Worm (Caenorhabditis elegans): Measurements from ENCODE around the gene ymel-1.

ymel-1 gene

DNA sequence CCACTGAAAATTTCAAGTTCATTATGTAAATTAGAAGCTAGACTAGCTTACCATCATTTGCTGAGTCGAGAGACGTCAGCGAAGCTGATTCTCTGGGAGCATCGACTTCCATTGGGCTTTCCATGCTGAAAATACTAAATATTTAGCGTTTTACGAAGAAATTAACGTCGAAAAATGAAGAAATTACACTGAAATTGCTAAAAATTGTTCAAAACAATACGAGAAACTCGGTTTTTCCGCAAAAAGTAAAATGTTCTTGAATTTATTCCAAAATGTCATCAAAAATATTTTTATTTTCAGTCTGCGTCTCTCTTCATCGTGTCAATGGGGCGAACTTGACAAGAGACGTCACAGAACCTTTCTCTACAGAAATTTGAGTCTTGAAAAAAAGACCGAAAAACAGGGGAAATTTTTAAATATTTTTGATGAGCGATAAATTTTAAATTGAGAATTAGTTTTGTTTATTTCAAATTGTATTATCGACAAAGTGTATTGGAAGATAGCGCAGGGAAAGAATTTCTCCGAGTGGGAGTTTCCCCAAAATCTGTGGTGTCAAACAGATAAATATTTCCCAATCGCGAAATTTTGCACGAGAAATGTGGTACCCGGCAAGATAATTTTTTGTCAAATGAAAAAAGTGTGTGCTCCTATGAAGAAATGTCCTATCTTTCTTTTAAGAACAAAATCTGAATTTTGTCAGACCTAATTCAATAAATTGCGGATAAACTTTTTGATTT lies 44.7 kb downstream of the ymel-1 start, which contains the start of gene ecps-1 (continued):
- TF ChIP-seq che-1 (tag; optimal IDR thresholded peaks at IDR 0.05): no peak
- TF ChIP-seq C38D4.7 (GFP tag; optimal IDR thresholded peaks at IDR 0.05): no peak
- TF ChIP-seq ttx-3 (tag; optimal IDR thresholded peaks at IDR 0.05): no peak
- TF ChIP-seq T23F11.4 (GFP tag; optimal IDR thresholded peaks at IDR 0.05): no peak
- no peak for TF ChIP-seq K02D7.2 (tag; optimal IDR thresholded peaks at IDR 0.05)
- TF ChIP-seq lim-6 (tag; optimal IDR thresholded peaks at IDR 0.05): peak; percentile 90
- no peak for TF ChIP-seq ceh-6 (GFP tag; optimal IDR thresholded peaks at IDR 0.05)
- no peak for TF ChIP-seq nhr-232 (tag; optimal IDR thresholded peaks at IDR 0.05)
- no peak for TF ChIP-seq pat-9 (tag; optimal IDR thresholded peaks at IDR 0.05)
- TF ChIP-seq elt-4 (tag; optimal IDR thresholded peaks at IDR 0.05): no peak
- TF ChIP-seq nhr-11 (tag; optimal IDR thresholded peaks at IDR 0.05): no peak
- TF ChIP-seq ceh-45 (GFP tag; IDR thresholded peaks at IDR 0.05): 0 out of 2 replicates have a peak, but pooled peaks have one; percentile 32
- no peak for TF ChIP-seq pag-3 (tag; optimal IDR thresholded peaks at IDR 0.05; ENCODE audit: borderline replicate concordance)
- TF ChIP-seq ceh-2 (tag; optimal IDR thresholded peaks at IDR 0.05): peak; percentile 87
- TF ChIP-seq pha-2 (tag; optimal IDR thresholded peaks at IDR 0.05): no peak
- no peak for TF ChIP-seq elt-2 (tag; optimal IDR thresholded peaks at IDR 0.05)
- no peak for TF ChIP-seq ceh-22 (tag; optimal IDR thresholded peaks at IDR 0.05)
- TF ChIP-seq pax-1 (tag; optimal IDR thresholded peaks at IDR 0.05): peak; percentile 47
- TF ChIP-seq ceh-30 (tag; optimal IDR thresholded peaks at IDR 0.05): peak; percentile 21
- no peak for TF ChIP-seq syd-9 (tag; optimal IDR thresholded peaks at IDR 0.05)
- TF ChIP-seq ets-4 (tag; optimal IDR thresholded peaks at IDR 0.05): peak; percentile 94
- TF ChIP-seq ztf-16 (tag; optimal IDR thresholded peaks at IDR 0.05): peak; percentile 42
- TF ChIP-seq sox-2 (GFP tag; IDR thresholded peaks at IDR 0.05): no peak
- no peak for TF ChIP-seq Y22D7AL.16 (tag; optimal IDR thresholded peaks at IDR 0.05)
- no peak for TF ChIP-seq ceh-19 (GFP tag; optimal IDR thresholded peaks at IDR 0.05)
- peak; percentile 88 for TF ChIP-seq fax-1 (tag; optimal IDR thresholded peaks at IDR 0.05)
- peak; percentile 21 for TF ChIP-seq hlh-15 (tag; optimal IDR thresholded peaks at IDR 0.05)
- TF ChIP-seq ceh-14 (tag; optimal IDR thresholded peaks at IDR 0.05): peak; percentile 78
- no peak for TF ChIP-seq hlh-13 (GFP tag; optimal IDR thresholded peaks at IDR 0.05)
- peak; percentile 23 for TF ChIP-seq dve-1 (tag; optimal IDR thresholded peaks at IDR 0.05)
- peak; percentile 97 for TF ChIP-seq tbx-2 (tag; optimal IDR thresholded peaks at IDR 0.05)
- peak; percentile 67 for TF ChIP-seq nfya-1 (tag; optimal IDR thresholded peaks at IDR 0.05)
- TF ChIP-seq ahr-1 (tag; optimal IDR thresholded peaks at IDR 0.05): peak; percentile 45
- peak; percentile 70 for TF ChIP-seq pqm-1 (tag; optimal IDR thresholded peaks at IDR 0.05)
- peak; percentile 94 for TF ChIP-seq rnt-1 (tag; optimal IDR thresholded peaks at IDR 0.05)
- TF ChIP-seq ceh-34 (tag; optimal IDR thresholded peaks at IDR 0.05): peak; percentile 79
- no peak for TF ChIP-seq hlh-6 (tag; optimal IDR thresholded peaks at IDR 0.05)
- TF ChIP-seq gmeb-2 (tag; optimal IDR thresholded peaks at IDR 0.05): no peak
- no peak for TF ChIP-seq odd-2 (tag; optimal IDR thresholded peaks at IDR 0.05)
- no peak for TF ChIP-seq fkh-10 (GFP tag; optimal IDR thresholded peaks at IDR 0.05)
- TF ChIP-seq ceh-24 (tag; optimal IDR thresholded peaks at IDR 0.05): no peak
- TF ChIP-seq hlh-8 (tag; optimal IDR thresholded peaks at IDR 0.05): peak; percentile 42

DNA sequence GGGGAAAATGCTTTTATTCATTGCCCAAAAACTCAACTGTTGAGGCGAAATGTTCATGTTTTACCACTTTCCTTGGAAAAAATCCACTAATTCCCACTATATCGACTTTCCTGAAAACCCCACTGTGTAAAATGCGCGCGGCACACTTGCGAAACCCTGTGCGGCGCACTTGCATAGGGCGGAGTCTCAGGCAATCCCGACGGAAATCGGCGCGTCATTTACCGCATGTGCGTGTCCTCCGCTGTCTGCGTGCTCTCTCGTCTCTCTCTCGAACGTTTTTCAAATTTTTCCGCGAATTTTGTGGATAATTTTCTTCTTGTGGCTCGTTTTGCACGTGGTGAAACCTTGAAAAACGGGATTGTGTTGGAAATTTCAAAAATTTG lies 45.2 kb downstream of the ymel-1 start, which contains the start of gene atx-2:
Gene atx-2 (plus strand): TSS at position 226 of the 383 bp plus-strand sequence.
- TF ChIP-seq ceh-18 (tag; optimal IDR thresholded peaks at IDR 0.05) (peak; percentile 94), fkh-10 (GFP tag; optimal IDR thresholded peaks at IDR 0.05) (peak; percentile 93), syd-9 (tag; optimal IDR thresholded peaks at IDR 0.05) (peak; percentile 98), unc-86 (tag; optimal IDR thresholded peaks at IDR 0.05) (peak; percentile 98), eyg-1 (tag; optimal IDR thresholded peaks at IDR 0.05) (peak; percentile 98), hlh-8 (tag; optimal IDR thresholded peaks at IDR 0.05) (peak; percentile 99), ceh-30 (tag; optimal IDR thresholded peaks at IDR 0.05) (peak; percentile 98), F13H6.1 (tag; optimal IDR thresholded peaks at IDR 0.05) (peak; percentile 97), sox-2 (GFP tag; IDR thresholded peaks at IDR 0.05) (peak; percentile 94), lin-11 (tag; optimal IDR thresholded peaks at IDR 0.05) (peak; percentile 94), hlh-13 (GFP tag; optimal IDR thresholded peaks at IDR 0.05) (peak; percentile 87), ceh-2 (tag; optimal IDR thresholded peaks at IDR 0.05) (peak; percentile 97), pha-2 (tag; optimal IDR thresholded peaks at IDR 0.05) (peak; percentile 97), ceh-14 (tag; optimal IDR thresholded peaks at IDR 0.05) (peak; percentile 99), ztf-16 (tag; optimal IDR thresholded peaks at IDR 0.05) (peak; percentile 98), elt-2 (tag; optimal IDR thresholded peaks at IDR 0.05) (peak; percentile 99), ceh-24 (tag; optimal IDR thresholded peaks at IDR 0.05) (peak; percentile 93), fkh-6 (tag; optimal IDR thresholded peaks at IDR 0.05) (peak; percentile 95), odd-2 (tag; optimal IDR thresholded peaks at IDR 0.05) (peak; percentile 92), tbx-7 (tag; optimal IDR thresholded peaks at IDR 0.05) (peak; percentile 90), C08G9.2 (tag; optimal IDR thresholded peaks at IDR 0.05) (peak; percentile 95), mec-3 (tag; optimal IDR thresholded peaks at IDR 0.05; ENCODE audit: borderline replicate concordance) (peak; percentile 96), K02D7.2 (tag; optimal IDR thresholded peaks at IDR 0.05) (peak; percentile 98)

All from whole organism, late embryonic.